Fruit fly (Drosophila melanogaster) S2 (cell line): ENCODE results near the gene Mpp6.

Experiments
- CG8478 ChIP-seq: fragments of >200 bp; optimal IDR thresholded peaks from 2 replicates; lab custom pipeline; 2018
- CTCF ChIP-seq, 2 experiments: fragments of >200 bp; optimal IDR thresholded peaks; 2 replicates each; lab custom pipeline; 2018

- no peak for TF ChIP-seq CG8478
- TF ChIP-seq CTCF (optimal IDR thresholded peaks at IDR 0.05; lab: Kevin White, UChicago): no peak
Observed at dm6 chr2L:21148242-21148641, 7.8 kb upstream of the Mpp6 start, which contains the start of gene del.
